Worm (Caenorhabditis elegans): ENCODE results near the gene M02B1.4.

M02B1.4 gene

ce11 chrIV:12833698-12834416, 8.7 kb upstream of the M02B1.4 start:
- TF ChIP-seq lin-35 (GFP tag; optimal IDR thresholded peaks at IDR 0.05) (no peak), nhr-90 (tag; optimal IDR thresholded peaks at IDR 0.05) (peak; percentile 63), somi-1 (GFP tag; optimal IDR thresholded peaks at IDR 0.05) (no peak), tlf-1 (GFP tag; optimal IDR thresholded peaks at IDR 0.05) (no peak), B0035.1 (tag; optimal IDR thresholded peaks at IDR 0.05) (no peak), Y79H2A.3 (GFP tag; conservative IDR thresholded peaks at IDR 0.05) (no peak), F39B2.1 (GFP tag; IDR thresholded peaks at IDR 0.05) (no peak), tbp1 (GFP tag; optimal IDR thresholded peaks at IDR 0.05) (peak; percentile 14), ztf-28 (GFP tag; IDR thresholded peaks at IDR 0.05) (no peak), repo-1 (tag; optimal IDR thresholded peaks at IDR 0.05) (peak; percentile 11), dox-1 (GFP tag; IDR thresholded peaks at IDR 0.05) (peak; percentile 83), cebp-1 (GFP tag; IDR thresholded peaks at IDR 0.05) (no peak), cebp-1 (tag; optimal IDR thresholded peaks at IDR 0.05) (peak; percentile 50), pha-4 (tag; optimal IDR thresholded peaks at IDR 0.05) (peak; percentile 8), hsf-1 (GFP tag; IDR thresholded peaks at IDR 0.05) (no peak), ceh-100 (GFP tag; IDR thresholded peaks at IDR 0.05) (no peak), F37B4.10 (GFP tag; IDR thresholded peaks at IDR 0.05) (no peak), snpc-1.3 (tag; optimal IDR thresholded peaks at IDR 0.05; ENCODE audit: insufficient read depth) (no peak), Y67H2A.10 (GFP tag; conservative IDR thresholded peaks at IDR 0.05) (no peak), attf-3 (GFP tag; conservative IDR thresholded peaks at IDR 0.05) (no peak), hmg-20 (GFP tag; IDR thresholded peaks at IDR 0.05) (no peak), lin-54 (GFP tag; optimal IDR thresholded peaks at IDR 0.05) (no peak), hrde-1 (tag; optimal IDR thresholded peaks at IDR 0.05; ENCODE audit: borderline replicate concordance) (no peak), snpc-3.4 (tag; optimal IDR thresholded peaks at IDR 0.05) (no peak), ceh-79 (tag; optimal IDR thresholded peaks at IDR 0.05) (no peak), nhr-80 (tag; optimal IDR thresholded peaks at IDR 0.05) (peak; percentile 100), let-607 (tag; optimal IDR thresholded peaks at IDR 0.05) (peak; percentile 81 to 88), Y53G8AR.9 (GFP tag; conservative IDR thresholded peaks at IDR 0.05) (no peak), lag-1 (GFP tag; IDR thresholded peaks at IDR 0.05) (no peak), F55B11.4 (tag; optimal IDR thresholded peaks at IDR 0.05; ENCODE audit: borderline replicate concordance, insufficient read depth) (no peak), rec-8 (tag; optimal IDR thresholded peaks at IDR 0.05) (no peak), ztf-26 (tag; optimal IDR thresholded peaks at IDR 0.05) (peak; percentile 3), snpc-4 (GFP tag; optimal IDR thresholded peaks at IDR 0.05) (no peak), snpc-4 (tag; optimal IDR thresholded peaks at IDR 0.05) (peak in 2 of 4 experiments; percentile 2 to 38), sea-2 (GFP tag; IDR thresholded peaks at IDR 0.05) (no peak), nfya-1 (tag; optimal IDR thresholded peaks at IDR 0.05; ENCODE audit: borderline replicate concordance, insufficient read depth) (no peak), egl-44 (GFP tag; IDR thresholded peaks at IDR 0.05) (peak; percentile 30; the same call in 1 of the 2 replicates), sdz-38 (tag; optimal IDR thresholded peaks at IDR 0.05) (no peak), F23B12.7 (tag; optimal IDR thresholded peaks at IDR 0.05; ENCODE audit: insufficient read depth) (no peak), madf-10 (tag; optimal IDR thresholded peaks at IDR 0.05) (peak; percentile 37), egl-18 (GFP tag; IDR thresholded peaks at IDR 0.05) (no peak), nhr-120 (GFP tag; IDR thresholded peaks at IDR 0.05) (no peak), ztf-3 (GFP tag; optimal IDR thresholded peaks at IDR 0.05) (no peak), dpl-1 (GFP tag; optimal IDR thresholded peaks at IDR 0.05) (no peak), athp-1 (tag; optimal IDR thresholded peaks at IDR 0.05) (no peak), B0019.2 (GFP tag; conservative IDR thresholded peaks at IDR 0.05) (no peak), F33H1.4 (GFP tag; IDR thresholded peaks at IDR 0.05) (no peak)
